Worm (Caenorhabditis elegans) whole organism, L4 larva: ENCODE results near the gene str-60.

Source experiments
- F44E2.7 ChIP-seq: fragments of 200-800 bp; sonication (Bioruptor generic); IDR thresholded peaks from 2 replicates; pipeline ENCODE4 v2.1.2; 2022; ENCODE audit warnings: missing genetic modification characterization, missing compliant biosample characterization
- ZK546.5 ChIP-seq, 2 experiments: sonication (generic microtip); optimal IDR thresholded peaks; 2 replicates each; lab custom pipeline; 2017; ENCODE audit warnings: missing biosample characterization in 2 of 2, missing genetic modification characterization in 2 of 2
- dmd-6 ChIP-seq: fragments of 200-800 bp; sonication (Bioruptor generic); IDR thresholded peaks from 2 replicates; pipeline ENCODE4 v1.3.6; 2022; ENCODE audit warnings: missing genetic modification reagents, missing genetic modification characterization, missing compliant biosample characterization
- fos-1 ChIP-seq: fragments of 150-350 bp; optimal IDR thresholded peaks from 2 replicates; lab custom pipeline; 2014; ENCODE audit warnings: missing biosample characterization, missing genetic modification characterization
- hlh-30 ChIP-seq: sonication (generic microtip); optimal IDR thresholded peaks from 2 replicates; lab custom pipeline; 2017; ENCODE audit warnings: antibody characterized with exemption, mild to moderate bottlenecking, missing genetic modification characterization, missing compliant biosample characterization; ENCODE audit not compliant: insufficient read depth
- jun-1 ChIP-seq: fragments of 150-350 bp; optimal IDR thresholded peaks from 2 replicates; lab custom pipeline; 2014; ENCODE audit warnings: missing biosample characterization, missing genetic modification reagents, missing genetic modification characterization
- madf-5 ChIP-seq, 2 experiments: fragments of 200-800 bp; sonication (Bioruptor generic); IDR thresholded peaks; 2 replicates each; pipeline ENCODE4 v1.3.6; 2022; ENCODE audit warnings: missing compliant biosample characterization in 2 of 2, missing genetic modification characterization in 2 of 2
- nhr-6 ChIP-seq: fragments of 150-350 bp; optimal IDR thresholded peaks from 2 replicates; lab custom pipeline; 2014; ENCODE audit warnings: missing biosample characterization, missing genetic modification characterization
- nhr-77 ChIP-seq: fragments of 150-350 bp; optimal IDR thresholded peaks from 2 replicates; lab custom pipeline; 2014; ENCODE audit warnings: missing biosample characterization, missing genetic modification characterization
- skn-1 ChIP-seq: fragments of 150-350 bp; optimal IDR thresholded peaks from 2 replicates; lab custom pipeline; 2014; ENCODE audit warnings: missing biosample characterization, missing genetic modification characterization
- unc-62 ChIP-seq, 3 experiments: fragments of 150-350 bp in 1 of 3; sonication (generic microtip); optimal IDR thresholded peaks in 2 of 3; peaks in 1 of 3; 1 replicate in 1 of 3; 2 replicates in 2 of 3; lab custom pipeline; 2014 to 2017; ENCODE audit warnings: missing biosample characterization in 3 of 3, missing genetic modification characterization in 3 of 3, missing genetic modification reagents in 3 of 3, missing genotype in 1 of 3

The str-60 gene

ce11 chrV:15940254-15940653 is 42.5 kb downstream of the str-60 start, which contains the start of gene srw-55:
Gene srw-55, minus strand, starts transcription at chrV:15940354.
- TF ChIP-seq skn-1 (tag; lab: Kevin White, UChicago) (no peak), ZK546.5 (tag; optimal IDR thresholded peaks at IDR 0.05; lab: Kevin White, UChicago) (no peak), jun-1 (no peak), unc-62 (GFP tag; optimal IDR thresholded peaks at IDR 0.05 in 1 of 2; lab: Kevin White, UChicago) (peak in 1 of 2 experiments; percentile 66), unc-62 (tag; optimal IDR thresholded peaks at IDR 0.05; lab: Kevin White, UChicago) (no peak), madf-5 (GFP tag; IDR thresholded peaks at IDR 0.05; lab: Robert Waterston, UW) (no peak), dmd-6 (GFP tag; lab: Robert Waterston, UW) (no peak)
- TF ChIP-seq, all 104 proteins: peak for 1

ce11 chrV:15943125-15943524 is 45.3 kb downstream of the str-60 start, which contains the start of gene srw-53:
Gene srw-53, plus strand, starts transcription at chrV:15943425.
- TF ChIP-seq nhr-77 (tag; lab: Kevin White, UChicago) (no peak), hlh-30 (tag; lab: Kevin White, UChicago) (no peak), F44E2.7 (GFP tag; lab: Robert Waterston, UW) (no peak), nhr-6 (tag; lab: Kevin White, UChicago) (no peak), fos-1 (tag; lab: Kevin White, UChicago) (no peak)
